Fruit fly (Drosophila melanogaster): ENCODE data around the gene CG4998.

The CG4998 gene

dm6 chr3L:16323372-16323771 is 15.4 kb upstream of the CG4998 start, which contains the start of gene CG13059:
Gene CG13059 (plus strand): TSS chr3L:16323672.
- TF ChIP-seq CTCF (optimal IDR thresholded peaks at IDR 0.05) (no peak), CG8478 (optimal IDR thresholded peaks at IDR 0.05) (no peak)

DNA sequence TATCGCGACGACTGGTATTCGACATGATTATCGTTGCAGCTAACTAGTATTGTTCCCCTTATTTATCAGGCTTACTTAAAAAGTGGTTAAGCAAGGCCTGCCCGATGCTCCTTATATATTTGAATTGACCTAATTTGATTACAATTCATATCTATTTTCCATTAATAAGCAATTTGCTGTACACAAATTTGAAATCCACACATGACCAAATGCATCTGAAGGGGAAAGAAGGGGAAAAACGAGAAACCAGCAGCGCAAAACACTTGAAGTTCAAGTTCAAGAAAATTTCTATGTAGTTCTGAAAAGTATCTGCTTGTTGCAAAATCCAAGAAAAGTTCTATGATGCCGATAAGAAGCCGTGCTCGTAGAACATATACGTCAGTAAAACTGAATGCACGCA is 12.1 kb upstream of the CG4998 start, which contains the start of the genes CG13040 and CG13039:
CG13040 (minus strand) TSS at position 101 of the 400 bp plus-strand sequence.
CG13039 (minus strand) TSS at position 106 of the 400 bp plus-strand sequence.
- no peak for TF ChIP-seq CTCF (optimal IDR thresholded peaks at IDR 0.05)
- no peak for TF ChIP-seq CG8478 (optimal IDR thresholded peaks at IDR 0.05)

DNA sequence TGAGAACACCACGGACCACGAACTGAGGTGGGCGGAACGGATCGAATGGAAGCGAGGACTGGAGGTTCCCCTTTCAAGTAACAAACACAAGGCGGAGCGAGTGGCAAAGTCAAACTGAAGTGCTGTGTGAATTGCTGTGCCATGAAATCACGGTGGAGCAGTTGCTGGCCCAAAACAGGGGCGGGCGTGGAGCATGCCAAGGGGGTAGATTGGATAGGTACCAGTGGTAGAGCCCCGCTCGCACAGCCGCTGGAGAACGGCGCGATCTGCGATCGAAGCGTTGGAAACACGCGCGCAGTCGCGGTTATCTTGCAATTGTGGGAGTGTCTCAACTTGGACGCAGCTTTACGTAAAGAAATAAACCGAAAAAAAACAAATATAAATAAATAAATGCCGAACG is 11.0 kb upstream of the CG4998 start, which contains the start of gene CG13038:
CG13038 (minus strand) TSS at position 118 of the 400 bp plus-strand sequence.
- TF ChIP-seq CTCF (optimal IDR thresholded peaks at IDR 0.05) (no peak), CG8478 (optimal IDR thresholded peaks at IDR 0.05) (no peak)

DNA sequence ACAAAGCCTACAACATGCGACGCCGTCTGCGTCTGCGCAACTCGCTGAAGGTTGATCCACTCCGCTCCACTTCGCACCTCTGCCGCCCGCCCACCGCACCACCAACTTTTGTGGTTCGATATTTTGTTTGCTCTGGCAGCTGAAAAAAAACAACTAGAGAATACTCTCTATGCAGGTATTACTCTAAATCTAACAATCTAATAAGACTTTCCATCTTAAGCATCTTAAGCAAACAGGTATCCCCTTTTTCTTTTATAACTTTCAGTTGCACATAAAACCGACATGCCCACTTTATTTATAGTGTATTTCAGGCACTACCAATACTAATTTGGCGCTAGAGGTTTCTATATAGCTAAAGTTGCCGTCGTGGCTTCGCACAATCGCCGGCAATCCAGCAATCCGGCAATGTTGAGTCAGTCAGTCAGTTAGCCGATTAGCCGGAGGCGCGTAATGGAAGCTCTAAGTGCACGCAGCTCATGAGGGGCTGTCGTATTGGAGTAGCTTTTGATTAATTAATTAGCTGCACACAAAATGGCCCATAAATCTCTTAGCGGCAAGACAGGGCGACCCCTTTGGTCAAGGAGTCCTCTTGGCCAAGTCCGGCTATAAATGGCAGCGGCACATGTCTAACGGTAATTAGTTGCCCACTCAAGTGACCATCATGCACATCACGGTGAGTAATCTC is 10.5 kb upstream of the CG4998 start, which contains the start of gene CG13058:
CG13058 (plus strand) TSS at position 635 of the 685 bp plus-strand sequence.
- TF ChIP-seq CG8478 (optimal IDR thresholded peaks at IDR 0.05) = no peak
- TF ChIP-seq CTCF (optimal IDR thresholded peaks at IDR 0.05) = no peak

dm6 chr3L:16329495-16329894 is 9.3 kb upstream of the CG4998 start, which contains the start of gene CG33061:
Gene CG33061 (plus strand): TSS chr3L:16329795.
- TF ChIP-seq CG8478 (optimal IDR thresholded peaks at IDR 0.05) (no peak), CTCF (optimal IDR thresholded peaks at IDR 0.05) (no peak)

- TF ChIP-seq CTCF (optimal IDR thresholded peaks at IDR 0.05) = no peak
- TF ChIP-seq CG8478 (optimal IDR thresholded peaks at IDR 0.05) = no peak
These were observed 8.1 kb upstream of the CG4998 start, which contains the start of gene CG33060 for dm6 chr3L:16330740-16331139. Gene CG33060 (plus strand): TSS chr3L:16331040.

- TF ChIP-seq CG8478 (optimal IDR thresholded peaks at IDR 0.05) (no peak), CTCF (optimal IDR thresholded peaks at IDR 0.05) (no peak)
These were observed 7.2 kb upstream of the CG4998 start, which contains the start of gene retinin for dm6 chr3L:16331633-16332032. Gene retinin (plus strand): TSS chr3L:16331933.

dm6 chr3L:16333013-16333412 is 5.8 kb upstream of the CG4998 start, which contains the start of gene CG13056:
Gene CG13056 (plus strand): TSS chr3L:16333313.
- no peak for TF ChIP-seq CTCF (optimal IDR thresholded peaks at IDR 0.05)
- no peak for TF ChIP-seq CG8478 (optimal IDR thresholded peaks at IDR 0.05)

DNA sequence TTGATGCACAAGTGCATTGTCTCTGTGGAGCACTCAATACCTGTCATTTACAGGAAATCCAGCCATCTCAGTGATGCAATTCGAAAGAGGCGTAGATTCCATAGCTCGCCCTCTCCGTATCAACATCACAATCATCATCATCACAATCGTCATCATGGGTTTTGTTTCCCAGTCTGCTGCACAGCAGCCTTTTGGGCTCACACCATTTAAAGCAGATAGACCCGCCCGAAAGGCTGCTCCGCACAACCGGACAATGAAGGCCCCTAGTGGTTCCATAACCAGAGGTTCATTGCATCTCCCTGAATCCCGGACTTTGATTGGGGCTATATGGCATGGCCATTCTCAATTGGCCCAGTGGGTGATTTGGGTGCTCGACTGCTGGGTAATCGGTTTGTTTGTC is 3.9 kb upstream of the CG4998 start:
- no peak for TF ChIP-seq CTCF (optimal IDR thresholded peaks at IDR 0.05)
- TF ChIP-seq CG8478 (optimal IDR thresholded peaks at IDR 0.05) = no peak

DNA sequence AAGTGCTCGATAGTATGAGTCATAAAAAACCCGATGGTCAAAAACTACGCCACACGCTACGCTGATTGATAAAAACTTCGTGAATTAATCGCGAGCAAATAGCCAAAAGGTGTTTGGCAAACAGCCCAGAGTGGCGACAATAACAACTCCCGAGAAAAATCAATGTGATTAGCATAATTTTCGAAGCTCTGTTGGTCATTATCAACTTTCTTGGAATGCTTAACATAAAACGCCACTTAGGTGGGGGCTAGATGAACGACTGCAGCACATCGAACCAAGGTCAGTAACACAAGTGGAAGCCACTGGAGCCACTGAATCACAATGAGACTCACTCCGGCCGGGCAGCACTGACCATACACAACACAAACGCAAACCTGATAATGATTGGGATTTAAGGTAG is 1.1 kb upstream of the CG4998 start:
- TF ChIP-seq CTCF (optimal IDR thresholded peaks at IDR 0.05) (no peak), CG8478 (optimal IDR thresholded peaks at IDR 0.05) (no peak)

dm6 chr3L:16339463-16339862 is 660 bp downstream of the CG4998 start:
- TF ChIP-seq CG8478 (optimal IDR thresholded peaks at IDR 0.05) (no peak), CTCF (optimal IDR thresholded peaks at IDR 0.05) (no peak)

DNA sequence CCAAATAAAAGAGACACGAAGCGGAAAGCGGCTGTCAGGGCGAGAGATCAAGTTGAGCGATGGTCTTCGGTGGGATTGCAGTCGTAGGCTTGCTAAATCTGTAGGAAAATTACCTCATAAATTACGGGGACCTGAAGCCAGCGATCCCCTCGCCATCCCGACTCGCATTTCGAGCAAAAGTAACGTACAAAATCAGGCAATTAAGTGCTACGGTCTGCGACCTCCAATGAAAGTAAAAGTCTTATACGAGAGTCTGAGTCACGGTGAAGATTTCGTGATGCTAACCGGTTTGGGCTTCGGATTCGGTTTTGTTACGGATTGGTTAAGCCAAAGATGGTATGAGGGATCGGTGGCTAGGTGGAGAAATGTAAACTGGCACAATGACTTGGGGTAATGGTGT is 1.1 kb downstream of the CG4998 start:
- no peak for TF ChIP-seq CG8478 (optimal IDR thresholded peaks at IDR 0.05)
- TF ChIP-seq CTCF (optimal IDR thresholded peaks at IDR 0.05) = no peak

dm6 chr3L:16346023-16346422 is 7.2 kb downstream of the CG4998 start, which contains the start of gene CG33257:
Gene CG33257 (plus strand): TSS chr3L:16346323.
- TF ChIP-seq CG8478 (optimal IDR thresholded peaks at IDR 0.05) = no peak
- no peak for TF ChIP-seq CTCF (optimal IDR thresholded peaks at IDR 0.05)

- TF ChIP-seq CTCF (optimal IDR thresholded peaks at IDR 0.05) = no peak
- TF ChIP-seq CG8478 (optimal IDR thresholded peaks at IDR 0.05) = no peak
These were observed 9.1 kb downstream of the CG4998 start, which contains the start of gene mRpS34 for dm6 chr3L:16347914-16348313. Gene mRpS34 (plus strand): TSS chr3L:16348074.

DNA sequence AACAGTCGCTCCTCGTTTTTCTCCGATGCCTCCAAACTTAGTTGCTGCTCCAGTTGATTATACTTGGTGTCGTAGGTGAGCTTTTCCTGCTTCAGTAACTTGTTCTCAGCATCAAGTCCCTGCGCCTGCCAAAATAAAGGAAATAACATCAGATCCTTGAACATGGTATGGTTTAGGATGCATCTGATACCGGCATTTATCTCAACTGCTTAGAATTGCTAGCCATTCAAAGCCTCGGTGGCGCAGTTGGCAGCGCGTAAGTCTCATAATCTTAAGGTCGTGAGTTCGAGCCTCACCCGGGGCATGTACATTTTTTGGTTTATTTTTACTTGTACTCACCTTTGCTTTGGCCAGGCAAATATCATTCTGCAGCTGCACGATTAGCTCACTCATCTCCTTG is 10.9 kb downstream of the CG4998 start:
- no peak for TF ChIP-seq CTCF (optimal IDR thresholded peaks at IDR 0.05)
- no peak for TF ChIP-seq CG8478 (optimal IDR thresholded peaks at IDR 0.05)

Measured in S2 (cell line).